Comparison of ENCODE assay signal across 3 worm cellular contexts in the genomic region with DNA sequence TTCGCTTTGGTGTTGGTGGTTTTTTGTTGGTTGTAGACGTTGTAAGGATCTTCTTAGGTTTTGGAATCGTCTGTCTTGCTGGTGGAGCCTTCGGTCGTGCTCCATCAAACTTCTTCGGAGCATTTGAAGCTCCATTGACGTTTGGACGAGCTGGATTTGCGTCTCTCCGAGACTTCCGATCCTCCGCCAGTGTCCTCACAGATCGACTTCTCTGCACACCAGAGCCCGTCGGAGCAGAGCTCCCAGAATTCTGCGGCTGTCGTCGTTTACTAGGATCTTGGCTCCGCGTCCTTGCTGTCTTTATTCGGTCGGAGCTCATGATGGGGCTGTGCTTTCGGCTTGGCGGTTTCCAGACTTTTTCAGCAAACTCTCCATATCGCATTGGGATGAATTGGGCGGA.
TF ChIP-seq lines count a peak whose summit lies in the region.

No protein-coding gene starts in this region.

TF ChIP-seq in whole organism, L1 larva, 84 proteins besides CTCF, POLR2A, EP300 and RAD21:
- TF ChIP-seq nhr-85 (tag; lab: Kevin White, UChicago), result peak; percentile 14
- TF ChIP-seq nhr-11 (tag; optimal IDR thresholded peaks at IDR 0.05; lab: Kevin White, UChicago), result no peak
- TF ChIP-seq grh-1 (GFP tag; IDR thresholded peaks at IDR 0.05; lab: Robert Waterston, UW), result no peak
- no peak for TF ChIP-seq pqm-1 (tag; optimal IDR thresholded peaks at IDR 0.05; lab: Kevin White, UChicago)
- no peak for TF ChIP-seq zip-4 (GFP tag; optimal IDR thresholded peaks at IDR 0.05; lab: Kevin White, UChicago)
- no peak for TF ChIP-seq unc-98 (GFP tag; IDR thresholded peaks at IDR 0.05; lab: Robert Waterston, UW)
TF ChIP-seq in whole organism, L1 larva: peak in this region for 1.

TF ChIP-seq in whole organism, L4 larva, 104 proteins besides CTCF, POLR2A, EP300 and RAD21:
- no peak for TF ChIP-seq lin-29 (GFP tag; IDR thresholded peaks at IDR 0.05; lab: Robert Waterston, UW)
- peak; percentile 54; the same call in 1 of the 2 replicates for TF ChIP-seq set-16 (GFP tag; IDR thresholded peaks at IDR 0.05; lab: Robert Waterston, UW)

TF ChIP-seq in whole organism, young adult, 124 proteins besides CTCF, POLR2A, EP300 and RAD21:
- no peak for TF ChIP-seq snpc-4 (GFP tag; optimal IDR thresholded peaks at IDR 0.05; lab: Kevin White, UChicago)
- no peak for TF ChIP-seq snpc-4 (tag; optimal IDR thresholded peaks at IDR 0.05; lab: Kevin White, UChicago)
- peak; percentile 68 for TF ChIP-seq zfh-2 (GFP tag; conservative IDR thresholded peaks at IDR 0.05; lab: Robert Waterston, UW)
- no peak for TF ChIP-seq nhr-120 (GFP tag; IDR thresholded peaks at IDR 0.05; lab: Robert Waterston, UW)
TF ChIP-seq in whole organism, young adult: peak in this region for 1.
